Worm (Caenorhabditis elegans): ENCODE results near the gene Y13C8A.1.
"Not testable (repeated sequence)": the region's sequence is repeated elsewhere in the genome, so short reads cannot be mapped to it uniquely, and the experiment has no call there.

The Y13C8A.1 gene

ce11 chrX:16931255-16932023 is 47.9 kb downstream of the Y13C8A.1 start (continued):
- TF ChIP-seq mxl-2 (GFP tag; conservative IDR thresholded peaks at IDR 0.05) (peak; percentile 68), ceh-20 (GFP tag; IDR thresholded peaks at IDR 0.05) (peak; percentile 70), nhr-28 (tag; optimal IDR thresholded peaks at IDR 0.05) (no peak), ceh-32 (tag; optimal IDR thresholded peaks at IDR 0.05; ENCODE audit: poor library complexity) (no peak), attf-4 (tag; optimal IDR thresholded peaks at IDR 0.05) (no peak), gei-8 (GFP tag; optimal IDR thresholded peaks at IDR 0.05) (no peak), ceh-62 (tag; optimal IDR thresholded peaks at IDR 0.05) (no peak), daf-19 (GFP tag; conservative IDR thresholded peaks at IDR 0.05) (no peak), Y5F2A.4 (GFP tag; optimal IDR thresholded peaks at IDR 0.05) (peak; percentile 56), ceh-82 (tag; optimal IDR thresholded peaks at IDR 0.05) (no peak), php-3 (GFP tag; IDR thresholded peaks at IDR 0.05) (peak; percentile 78), Y48G9A.11 (GFP tag; IDR thresholded peaks at IDR 0.05) (peak; percentile 48), zip-11 (GFP tag; IDR thresholded peaks at IDR 0.05) (no peak), lsy-2 (tag; optimal IDR thresholded peaks at IDR 0.05) (peak; percentile 16 to 44), mdl-1 (tag; optimal IDR thresholded peaks at IDR 0.05) (peak in 1 of 2 experiments; percentile 2), snpc-1.2 (GFP tag; IDR thresholded peaks at IDR 0.05) (peak; percentile 48), lin-29 (GFP tag; IDR thresholded peaks at IDR 0.05) (peak; percentile 82), F10B5.3 (tag; optimal IDR thresholded peaks at IDR 0.05) (no peak), hmg-1.1 (GFP tag; IDR thresholded peaks at IDR 0.05) (peak; percentile 55), ceh-44 (GFP tag; IDR thresholded peaks at IDR 0.05) (no peak), duxl-1 (tag; optimal IDR thresholded peaks at IDR 0.05; ENCODE audit: poor library complexity) (peak; percentile 33), ama-1 (optimal IDR thresholded peaks at IDR 0.05) (peak; percentile 97), mdt-29 (GFP tag; IDR thresholded peaks at IDR 0.05) (peak; percentile 74), zfp-3 (GFP tag; conservative IDR thresholded peaks at IDR 0.05) (peak; percentile 96), Y75B8A.6 (GFP tag; IDR thresholded peaks at IDR 0.05) (0 out of 2 replicates have a peak, but pooled peaks have one; percentile 79), spr-3 (GFP tag; optimal IDR thresholded peaks at IDR 0.05) (no peak)

DNA sequence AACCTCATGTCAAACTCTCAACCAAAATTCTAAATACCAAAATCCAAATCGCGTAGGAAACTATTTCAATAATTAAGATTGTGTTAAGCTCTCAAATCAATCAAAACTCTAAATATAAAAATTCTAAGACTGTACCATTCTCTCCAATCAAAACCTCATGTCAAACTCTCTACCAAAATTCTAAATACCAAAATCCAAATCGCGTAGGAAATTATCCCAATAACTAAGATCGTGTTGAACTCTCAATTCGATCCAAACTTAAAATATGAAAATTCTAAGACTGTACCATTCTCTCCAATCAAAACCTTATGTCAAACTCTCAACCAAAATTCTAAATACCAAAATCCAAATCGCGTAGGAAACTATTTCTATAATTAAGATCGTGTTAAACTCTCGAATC is 48.8 kb downstream of the Y13C8A.1 start:
- TF ChIP-seq Y105C5A.15 (GFP tag; IDR thresholded peaks at IDR 0.05) (peak; percentile 78; the same call in 1 of the 2 replicates), Y48G9A.11 (GFP tag; IDR thresholded peaks at IDR 0.05) (peak; percentile 77), madf-5 (GFP tag; IDR thresholded peaks at IDR 0.05) (peak; percentile 84 to 93), dmd-6 (GFP tag; IDR thresholded peaks at IDR 0.05) (peak; percentile 47), Y75B8A.6 (GFP tag; IDR thresholded peaks at IDR 0.05) (peak; percentile 96), tra-1 (GFP tag; IDR thresholded peaks at IDR 0.05) (peak; percentile 87), pha-4 (GFP tag; IDR thresholded peaks at IDR 0.05) (peak; percentile 80; the same call in 1 of the 2 replicates), arid-1 (GFP tag; conservative IDR thresholded peaks at IDR 0.05) (peak; percentile 69), madf-9 (GFP tag; conservative IDR thresholded peaks at IDR 0.05) (peak; percentile 66; the same call in 1 of the 2 replicates), dmd-8 (GFP tag; IDR thresholded peaks at IDR 0.05) (peak; percentile 81), zfp-3 (GFP tag; conservative IDR thresholded peaks at IDR 0.05) (peak; percentile 96), vab-7 (GFP tag; IDR thresholded peaks at IDR 0.05) (peak; percentile 75), php-3 (GFP tag; IDR thresholded peaks at IDR 0.05) (peak; percentile 79), nhr-41 (GFP tag; IDR thresholded peaks at IDR 0.05) (peak; percentile 73), saeg-2 (GFP tag; IDR thresholded peaks at IDR 0.05) (peak; percentile 62; the same call in 1 of the 2 replicates), dmd-9 (GFP tag; IDR thresholded peaks at IDR 0.05) (peak; percentile 70; the same call in 1 of the 2 replicates), T26A8.4 (GFP tag; IDR thresholded peaks at IDR 0.05) (peak; percentile 80), zip-11 (GFP tag; IDR thresholded peaks at IDR 0.05) (peak; percentile 50; the same call in 1 of the 2 replicates), D1046.2 (GFP tag; IDR thresholded peaks at IDR 0.05) (peak; percentile 80), snpc-1.2 (GFP tag; IDR thresholded peaks at IDR 0.05) (peak; percentile 35), mdt-29 (GFP tag; IDR thresholded peaks at IDR 0.05) (peak; percentile 87), lim-7 (GFP tag; IDR thresholded peaks at IDR 0.05) (peak; percentile 60; the same call in 1 of the 2 replicates), tag-97 (GFP tag; IDR thresholded peaks at IDR 0.05) (peak; percentile 80; the same call in 1 of the 2 replicates), nhr-42 (GFP tag; IDR thresholded peaks at IDR 0.05) (peak; percentile 75), hmg-1.1 (GFP tag; IDR thresholded peaks at IDR 0.05) (peak; percentile 59; the same call in 1 of the 2 replicates), F44E2.7 (GFP tag; IDR thresholded peaks at IDR 0.05) (0 out of 2 replicates have a peak, but pooled peaks have one; percentile 3), ctbp-1 (GFP tag; IDR thresholded peaks at IDR 0.05) (peak; percentile 88)
- not testable (repeated sequence) for TF ChIP-seq pha-4 (tag; optimal IDR thresholded peaks at IDR 0.05)
